Fruit fly (Drosophila melanogaster): ENCODE data around the gene ORMDL.

ORMDL gene

DNA sequence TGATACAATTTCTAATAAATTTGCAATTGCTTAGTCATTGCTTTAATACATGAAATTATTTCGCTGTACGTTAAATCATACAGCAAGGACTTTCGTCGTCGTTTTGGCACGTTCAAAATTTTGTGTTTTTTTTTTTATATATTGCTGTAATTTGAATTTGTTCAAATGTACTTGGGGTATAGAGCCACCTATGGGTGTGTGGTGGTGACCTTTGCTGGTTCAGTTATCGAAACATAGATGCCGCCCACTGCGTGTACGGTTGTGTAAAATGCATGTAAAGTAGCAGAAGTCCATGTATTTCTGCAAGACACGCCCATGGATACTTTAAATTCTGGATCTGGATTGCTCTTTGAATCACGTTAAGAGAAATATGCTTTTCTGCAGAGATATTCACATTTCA is 30.8 kb upstream of the ORMDL start (continued):
- TF ChIP-seq CG10959 (GFP tag; IDR thresholded peaks at IDR 0.05) (peak; percentile 64), Ets97D (GFP tag; optimal IDR thresholded peaks at IDR 0.05) (peak; percentile 31), wek (GFP tag; optimal IDR thresholded peaks at IDR 0.05) (no peak), knrl (GFP tag; IDR thresholded peaks at IDR 0.05; ENCODE audit: partially characterized antibody) (peak; percentile 66; the same call in 2 of the 3 replicates), CG8478 (optimal IDR thresholded peaks at IDR 0.05) (no peak), az2 (GFP tag; optimal IDR thresholded peaks at IDR 0.05) (peak; percentile 67), hkb (optimal IDR thresholded peaks at IDR 0.05) (no peak), hkb (GFP tag; IDR thresholded peaks at IDR 0.05) (peak; percentile 43; the same call in 1 of the 2 replicates), kah (GFP tag; optimal IDR thresholded peaks at IDR 0.05) (no peak), CG6683 (GFP tag; optimal IDR thresholded peaks at IDR 0.05) (no peak), ranshi (GFP tag; IDR thresholded peaks at IDR 0.05) (peak; percentile 69), CG18262 (tag; optimal IDR thresholded peaks at IDR 0.05) (no peak), CG17912 (GFP tag; optimal IDR thresholded peaks at IDR 0.05) (peak; percentile 61), CkIIα-i1 (GFP tag; IDR thresholded peaks at IDR 0.05) (no peak), HLH3B (GFP tag; IDR thresholded peaks at IDR 0.05) (peak; percentile 53; the same call in 1 of the 2 replicates), CG8944 (GFP tag; optimal IDR thresholded peaks at IDR 0.05) (peak; percentile 72), CG12155 (GFP tag; optimal IDR thresholded peaks at IDR 0.05) (peak; percentile 49), CG7372 (GFP tag; IDR thresholded peaks at IDR 0.05) (no peak), tin (GFP tag; optimal IDR thresholded peaks at IDR 0.05) (peak; percentile 72), Blimp-1 (GFP tag; optimal IDR thresholded peaks at IDR 0.05) (no peak), HmgD (GFP tag; optimal IDR thresholded peaks at IDR 0.05) (peak; percentile 94), CG6254 (GFP tag; optimal IDR thresholded peaks at IDR 0.05) (no peak), CG8359 (GFP tag; optimal IDR thresholded peaks at IDR 0.05; ENCODE audit: borderline replicate concordance) (no peak), CG9609 (GFP tag; optimal IDR thresholded peaks at IDR 0.05) (peak; percentile 49), CG5953 (GFP tag; IDR thresholded peaks at IDR 0.05) (no peak), ems (GFP tag; optimal IDR thresholded peaks at IDR 0.05) (peak; percentile 18), CG12769 (tag; optimal IDR thresholded peaks at IDR 0.05) (no peak), otp (GFP tag; IDR thresholded peaks at IDR 0.05) (no peak), CG5245 (GFP tag; optimal IDR thresholded peaks at IDR 0.05) (peak; percentile 75), ato (GFP tag; IDR thresholded peaks at IDR 0.05; ENCODE audit: partially characterized antibody) (no peak), CG15479 (GFP tag; optimal IDR thresholded peaks at IDR 0.05) (no peak), sqz (GFP tag; optimal IDR thresholded peaks at IDR 0.05) (peak; percentile 66), dm (GFP tag; optimal IDR thresholded peaks at IDR 0.05) (peak; percentile 31), B-H1 (GFP tag; IDR thresholded peaks at IDR 0.05) (no peak), ken (GFP tag; IDR thresholded peaks at IDR 0.05) (peak; percentile 66; the same call in 2 of the 3 replicates), sob (GFP tag; IDR thresholded peaks at IDR 0.05) (peak; percentile 73), fd96Cb (tag; optimal IDR thresholded peaks at IDR 0.05) (peak; percentile 28), CG3995 (GFP tag; optimal IDR thresholded peaks at IDR 0.05) (no peak), CG2712 (tag; optimal IDR thresholded peaks at IDR 0.05) (no peak), repo (GFP tag; optimal IDR thresholded peaks at IDR 0.05) (peak; percentile 46), klu (GFP tag; IDR thresholded peaks at IDR 0.05) (no peak), eyg (GFP tag; optimal IDR thresholded peaks at IDR 0.05) (no peak), Eip74EF (GFP tag; optimal IDR thresholded peaks at IDR 0.05) (no peak), Antp (GFP tag; optimal IDR thresholded peaks at IDR 0.05) (peak; percentile 69), CG9437 (GFP tag; optimal IDR thresholded peaks at IDR 0.05) (no peak), CG18619 (GFP tag; optimal IDR thresholded peaks at IDR 0.05) (peak; percentile 4), Scr (GFP tag; IDR thresholded peaks at IDR 0.05; ENCODE audit: partially characterized antibody) (no peak), CG11504 (tag; optimal IDR thresholded peaks at IDR 0.05) (no peak), dati (GFP tag; IDR thresholded peaks at IDR 0.05) (no peak), CG2202 (tag; optimal IDR thresholded peaks at IDR 0.05) (no peak), Bgb (GFP tag; IDR thresholded peaks at IDR 0.05; ENCODE audit: partially characterized antibody) (peak; percentile 82), HmgZ (tag; optimal IDR thresholded peaks at IDR 0.05) (peak; percentile 65)

All from whole organism, embryonic.